Worm (Caenorhabditis elegans) whole organism, early embryonic: Measurements from ENCODE around the gene lin-40.

ENCODE experiments used
- B0310.2 ChIP-seq: sonication (generic microtip); optimal IDR thresholded peaks from 2 replicates; lab custom pipeline; 2016; ENCODE audit warnings: mild to moderate bottlenecking, missing genetic modification characterization, missing compliant biosample characterization
- F13C5.2 ChIP-seq: sonication (generic microtip); optimal IDR thresholded peaks from 2 replicates; lab custom pipeline; 2017; ENCODE audit warnings: mild to moderate bottlenecking, missing genetic modification characterization, inconsistent platforms, missing compliant biosample characterization
- aly-1 ChIP-seq: sonication (generic microtip); optimal IDR thresholded peaks from 2 replicates; lab custom pipeline; 2016; ENCODE audit warnings: missing genetic modification characterization, missing compliant biosample characterization
- ama-1 ChIP-seq: fragments of 150-350 bp; optimal IDR thresholded peaks from 2 replicates; lab custom pipeline; 2014
- ceh-13 ChIP-seq: fragments of 200-800 bp; sonication (Bioruptor generic); optimal IDR thresholded peaks from 2 replicates; lab custom pipeline; 2018; ENCODE audit warnings: mild to moderate bottlenecking, missing genetic modification characterization, missing compliant biosample characterization
- ceh-36 ChIP-seq: sonication (generic microtip); optimal IDR thresholded peaks from 2 replicates; lab custom pipeline; 2016; ENCODE audit warnings: missing genetic modification characterization, inconsistent platforms, missing compliant biosample characterization
- flt-1 ChIP-seq: fragments of 200-800 bp; sonication (Bioruptor generic); IDR thresholded peaks from 2 replicates; pipeline ENCODE4 v1.3.6; 2022; ENCODE audit warnings: missing genetic modification characterization, missing compliant biosample characterization
- hmbx-1 ChIP-seq: sonication (generic microtip); optimal IDR thresholded peaks from 2 replicates; lab custom pipeline; 2016; ENCODE audit warnings: mild to moderate bottlenecking, missing genetic modification characterization, missing compliant biosample characterization
- hnd-1 ChIP-seq: sonication (generic microtip); optimal IDR thresholded peaks from 2 replicates; lab custom pipeline; 2016; ENCODE audit warnings: missing genetic modification characterization, missing compliant biosample characterization
- pes-1 ChIP-seq: fragments of 200-800 bp; sonication (Bioruptor generic); IDR thresholded peaks from 2 replicates; pipeline ENCODE4 v1.3.6; 2022; ENCODE audit warnings: missing genetic modification reagents, missing genetic modification characterization, missing compliant biosample characterization
- scrt-1 ChIP-seq: fragments of 200-800 bp; sonication (Bioruptor generic); IDR thresholded peaks from 2 replicates; pipeline ENCODE4 v1.3.6; 2022; ENCODE audit warnings: missing genetic modification characterization, missing compliant biosample characterization
- tbx-11 ChIP-seq: fragments of 200-800 bp; sonication (Bioruptor generic); IDR thresholded peaks from 2 replicates; pipeline ENCODE4 v1.3.6; 2022; ENCODE audit warnings: missing genetic modification characterization, missing compliant biosample characterization
- tbx-37 ChIP-seq: fragments of 200-800 bp; sonication (Bioruptor generic); conservative IDR thresholded peaks from 2 replicates; pipeline ENCODE4 v1.3.6; 2022; ENCODE audit warnings: missing genetic modification reagents, missing genetic modification characterization, missing compliant biosample characterization
- tra-4 ChIP-seq: sonication (generic microtip); optimal IDR thresholded peaks from 2 replicates; lab custom pipeline; 2017; ENCODE audit warnings: missing genetic modification characterization, missing compliant biosample characterization

- no peak for TF ChIP-seq tbx-11 (GFP tag; lab: Robert Waterston, UW)
- no peak for TF ChIP-seq tbx-37 (GFP tag; lab: Robert Waterston, UW)
- TF ChIP-seq scrt-1 (GFP tag; lab: Robert Waterston, UW): no peak
- TF ChIP-seq pes-1 (GFP tag; lab: Robert Waterston, UW): no peak
- no peak for TF ChIP-seq F13C5.2 (tag; lab: Kevin White, UChicago)
- no peak for TF ChIP-seq tra-4 (tag; lab: Kevin White, UChicago)
- no peak for TF ChIP-seq B0310.2 (tag; lab: Kevin White, UChicago)
- TF ChIP-seq ama-1 (lab: Kevin White, UChicago): no peak
- TF ChIP-seq hmbx-1 (tag; lab: Kevin White, UChicago): no peak
- TF ChIP-seq flt-1 (GFP tag; lab: Robert Waterston, UW): no peak
- TF ChIP-seq aly-1 (tag; lab: Kevin White, UChicago): no peak
- no peak for TF ChIP-seq hnd-1 (tag; lab: Kevin White, UChicago)
- TF ChIP-seq ceh-36 (tag; lab: Kevin White, UChicago): no peak
- no peak for TF ChIP-seq ceh-13 (GFP tag; lab: Kevin White, UChicago)
These were observed 7.7 kb upstream of the lin-40 start for ce11 chrV:3697071-3697470.
